Worm (Caenorhabditis elegans) whole organism, late embryonic: Measurements from ENCODE around the gene txt-6.
"Not testable (repeated sequence)": the region's sequence is repeated elsewhere in the genome, so short reads cannot be mapped to it uniquely, and the experiment has no call there.

Source experiments
- C08G9.2 ChIP-seq: sonication (generic microtip); optimal IDR thresholded peaks from 2 replicates; lab custom pipeline; 2016; ENCODE audit warnings: mild to moderate bottlenecking, missing genetic modification characterization, moderate library complexity, missing compliant biosample characterization
- F13H6.1 ChIP-seq: sonication (generic microtip); optimal IDR thresholded peaks from 2 replicates; lab custom pipeline; 2016; ENCODE audit warnings: missing genetic modification characterization, missing compliant biosample characterization
- K02D7.2 ChIP-seq: sonication (generic microtip); optimal IDR thresholded peaks from 2 replicates; lab custom pipeline; 2017; ENCODE audit warnings: mild to moderate bottlenecking, missing genetic modification characterization, missing compliant biosample characterization
- K09A11.1 ChIP-seq: sonication (generic microtip); optimal IDR thresholded peaks from 2 replicates; lab custom pipeline; 2017; ENCODE audit warnings: antibody characterized with exemption, mild to moderate bottlenecking, missing genetic modification characterization, missing compliant biosample characterization; ENCODE audit not compliant: insufficient read depth
- T23F11.4 ChIP-seq: fragments of 200-800 bp; sonication (Bioruptor generic); optimal IDR thresholded peaks from 2 replicates; lab custom pipeline; 2018; ENCODE audit warnings: mild to moderate bottlenecking, missing genetic modification characterization, missing compliant biosample characterization
- Y22D7AL.16 ChIP-seq: sonication (generic microtip); optimal IDR thresholded peaks from 2 replicates; lab custom pipeline; 2016; ENCODE audit warnings: missing genetic modification characterization, missing compliant biosample characterization
- ceh-18 ChIP-seq: sonication (generic microtip); optimal IDR thresholded peaks from 2 replicates; lab custom pipeline; 2016; ENCODE audit warnings: missing genetic modification characterization, missing compliant biosample characterization
- ceh-22 ChIP-seq: sonication (generic microtip); optimal IDR thresholded peaks from 2 replicates; lab custom pipeline; 2017; ENCODE audit warnings: missing biosample characterization, missing genetic modification characterization
- ceh-24 ChIP-seq: sonication (generic microtip); optimal IDR thresholded peaks from 2 replicates; lab custom pipeline; 2016; ENCODE audit warnings: mild to moderate bottlenecking, missing genetic modification characterization, missing compliant biosample characterization
- ceh-48 ChIP-seq: sonication (generic microtip); optimal IDR thresholded peaks from 2 replicates; lab custom pipeline; 2016; ENCODE audit warnings: missing genetic modification characterization, inconsistent platforms, missing compliant biosample characterization
- ceh-6 ChIP-seq: fragments of 200-800 bp; sonication (Bioruptor generic); optimal IDR thresholded peaks from 2 replicates; lab custom pipeline; 2018; ENCODE audit warnings: mild to moderate bottlenecking, missing genetic modification characterization, missing compliant biosample characterization
- che-1 ChIP-seq: sonication (generic microtip); optimal IDR thresholded peaks from 2 replicates; lab custom pipeline; 2016; ENCODE audit warnings: mild to moderate bottlenecking, missing genetic modification characterization, missing compliant biosample characterization
- elt-2 ChIP-seq: sonication (generic microtip); optimal IDR thresholded peaks from 2 replicates; lab custom pipeline; 2016; ENCODE audit warnings: missing genetic modification reagents, missing genetic modification characterization, missing compliant biosample characterization
- elt-4 ChIP-seq: sonication (generic microtip); optimal IDR thresholded peaks from 2 replicates; lab custom pipeline; 2016; ENCODE audit warnings: missing genetic modification characterization, missing compliant biosample characterization
- ets-4 ChIP-seq: sonication (generic microtip); optimal IDR thresholded peaks from 2 replicates; lab custom pipeline; 2016; ENCODE audit warnings: missing genetic modification characterization, missing compliant biosample characterization
- eyg-1 ChIP-seq: sonication (generic microtip); optimal IDR thresholded peaks from 2 replicates; lab custom pipeline; 2016; ENCODE audit warnings: missing genotype, missing genetic modification characterization, missing compliant biosample characterization
- fkh-10 ChIP-seq: fragments of 150-350 bp; optimal IDR thresholded peaks from 2 replicates; lab custom pipeline; 2014; ENCODE audit warnings: missing biosample characterization, missing genetic modification reagents, missing genetic modification characterization
- gmeb-2 ChIP-seq: sonication (generic microtip); optimal IDR thresholded peaks from 2 replicates; lab custom pipeline; 2016; ENCODE audit warnings: missing genetic modification characterization, inconsistent platforms, missing compliant biosample characterization
- hlh-15 ChIP-seq: sonication (generic microtip); optimal IDR thresholded peaks from 2 replicates; lab custom pipeline; 2016; ENCODE audit warnings: missing genetic modification characterization, missing compliant biosample characterization
- hlh-30 ChIP-seq: sonication (generic microtip); optimal IDR thresholded peaks from 2 replicates; lab custom pipeline; 2017; ENCODE audit warnings: antibody characterized with exemption, missing genetic modification characterization, missing compliant biosample characterization; ENCODE audit not compliant: insufficient read depth
- hlh-8 ChIP-seq: sonication (generic microtip); optimal IDR thresholded peaks from 2 replicates; lab custom pipeline; 2016; ENCODE audit warnings: missing genotype, missing genetic modification characterization, missing compliant biosample characterization
- lim-6 ChIP-seq: sonication (generic microtip); optimal IDR thresholded peaks from 2 replicates; lab custom pipeline; 2016; ENCODE audit warnings: missing genetic modification characterization, missing compliant biosample characterization
- lin-11 ChIP-seq: fragments of 200-800 bp; sonication (Bioruptor generic); optimal IDR thresholded peaks from 2 replicates; lab custom pipeline; 2018; ENCODE audit warnings: mild to moderate bottlenecking, missing genetic modification characterization, missing compliant biosample characterization
- madf-2 ChIP-seq: sonication (generic microtip); optimal IDR thresholded peaks from 2 replicates; lab custom pipeline; 2017; ENCODE audit warnings: missing genetic modification characterization, missing compliant biosample characterization
- nfya-1 ChIP-seq: sonication (generic microtip); optimal IDR thresholded peaks from 2 replicates; lab custom pipeline; 2017; ENCODE audit warnings: missing genetic modification characterization, mild to moderate bottlenecking, missing compliant biosample characterization, antibody characterized with exemption, moderate library complexity
- npax-4 ChIP-seq: sonication (generic microtip); optimal IDR thresholded peaks from 2 replicates; lab custom pipeline; 2016; ENCODE audit warnings: missing genetic modification characterization, missing compliant biosample characterization
- pax-1 ChIP-seq: fragments of 150-350 bp; optimal IDR thresholded peaks from 2 replicates; lab custom pipeline; 2014; ENCODE audit warnings: missing biosample characterization, missing genetic modification characterization
- pqm-1 ChIP-seq: sonication (generic microtip); optimal IDR thresholded peaks from 2 replicates; lab custom pipeline; 2016; ENCODE audit warnings: missing genetic modification characterization, missing compliant biosample characterization
- pros-1 ChIP-seq: fragments of 150-350 bp; optimal IDR thresholded peaks from 2 replicates; lab custom pipeline; 2014; ENCODE audit warnings: missing biosample characterization, missing genetic modification reagents, missing genetic modification characterization
- ref-2 ChIP-seq: sonication (generic microtip); optimal IDR thresholded peaks from 2 replicates; lab custom pipeline; 2016; ENCODE audit warnings: missing genetic modification characterization, missing compliant biosample characterization
- rnt-1 ChIP-seq: sonication (generic microtip); optimal IDR thresholded peaks from 2 replicates; lab custom pipeline; 2016; ENCODE audit warnings: missing genetic modification characterization, missing compliant biosample characterization
- sdc-2 ChIP-seq: sonication (generic microtip); optimal IDR thresholded peaks from 2 replicates; lab custom pipeline; 2016; ENCODE audit warnings: missing genotype, missing genetic modification characterization, missing compliant biosample characterization
- sox-2 ChIP-seq: fragments of 200-800 bp; sonication (Bioruptor generic); IDR thresholded peaks from 2 replicates; pipeline ENCODE4 v1.3.6; 2022; ENCODE audit warnings: missing genetic modification reagents, missing genetic modification characterization, missing compliant biosample characterization
- sox-4 ChIP-seq: sonication (generic microtip); optimal IDR thresholded peaks from 2 replicates; lab custom pipeline; 2017; ENCODE audit warnings: mild to moderate bottlenecking, missing genetic modification characterization, inconsistent platforms, missing compliant biosample characterization
- syd-9 ChIP-seq: sonication (generic microtip); optimal IDR thresholded peaks from 2 replicates; lab custom pipeline; 2016; ENCODE audit warnings: mild to moderate bottlenecking, missing genetic modification characterization, moderate library complexity, missing compliant biosample characterization
- tbx-7 ChIP-seq: sonication (generic microtip); optimal IDR thresholded peaks from 2 replicates; lab custom pipeline; 2016; ENCODE audit warnings: missing genotype, missing genetic modification characterization, missing compliant biosample characterization
- unc-42 ChIP-seq: sonication (generic microtip); optimal IDR thresholded peaks from 2 replicates; lab custom pipeline; 2016; ENCODE audit warnings: missing genotype, missing genetic modification characterization, missing compliant biosample characterization
- unc-86 ChIP-seq: sonication (generic microtip); optimal IDR thresholded peaks from 2 replicates; lab custom pipeline; 2016; ENCODE audit warnings: missing genetic modification characterization, missing compliant biosample characterization
- ztf-16 ChIP-seq: sonication (generic microtip); optimal IDR thresholded peaks from 2 replicates; lab custom pipeline; 2017; ENCODE audit warnings: missing genetic modification characterization, missing compliant biosample characterization

txt-6 gene

DNA sequence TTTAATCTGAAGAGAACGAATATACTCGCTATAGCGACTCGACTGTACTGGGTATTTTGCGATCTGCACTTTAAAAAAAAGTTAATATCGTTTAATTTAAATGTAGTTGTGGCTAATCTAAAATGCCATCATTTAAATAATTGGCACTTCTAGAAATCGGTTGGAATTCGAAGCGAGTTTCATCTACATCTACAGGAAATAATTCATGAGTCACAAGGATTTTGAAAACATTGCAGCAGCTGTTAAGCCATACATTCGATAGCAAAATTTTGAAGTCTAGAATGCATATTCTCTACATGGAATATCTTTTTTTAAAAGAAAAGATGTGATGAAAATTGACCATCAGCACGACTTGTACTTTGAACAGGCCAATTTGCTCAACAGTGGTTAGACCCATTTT is 26.1 kb downstream of the txt-6 start:
- TF ChIP-seq elt-2 (tag; lab: Kevin White, UChicago) (no peak), unc-42 (tag; lab: Kevin White, UChicago) (no peak), ceh-22 (tag; lab: Kevin White, UChicago) (no peak), ceh-24 (tag; lab: Kevin White, UChicago) (no peak)

DNA sequence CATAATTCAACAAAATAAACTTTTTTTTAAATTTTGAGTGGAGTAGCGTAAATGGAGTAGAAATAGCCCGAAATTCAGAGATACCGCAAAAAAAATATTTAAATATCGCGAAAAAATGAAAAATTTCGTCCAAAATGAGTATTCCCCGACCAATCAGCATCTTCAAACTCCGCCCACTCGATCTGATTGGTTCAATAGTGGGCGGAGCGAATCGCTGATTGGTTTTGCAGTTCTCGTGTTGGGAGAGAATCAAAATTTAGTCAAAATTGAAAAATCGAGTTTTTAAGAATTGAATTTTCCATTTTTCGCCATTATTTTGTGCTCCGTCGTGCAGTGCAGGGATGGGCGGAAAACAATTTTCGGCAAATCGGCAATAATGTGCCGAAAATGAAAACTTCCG is 31.3 kb downstream of the txt-6 start:
- TF ChIP-seq hlh-8 (tag; lab: Kevin White, UChicago) (no peak), nfya-1 (peak; percentile 92)

ce11 chrV:4573824-4574223 is 32.9 kb downstream of the txt-6 start, which contains the start of gene hpo-39:
Gene hpo-39 (minus strand): TSS chrV:4573924.
- TF ChIP-seq ets-4; sox-4; eyg-1 (tag; lab: Kevin White, UChicago): not testable (repeated sequence)

DNA sequence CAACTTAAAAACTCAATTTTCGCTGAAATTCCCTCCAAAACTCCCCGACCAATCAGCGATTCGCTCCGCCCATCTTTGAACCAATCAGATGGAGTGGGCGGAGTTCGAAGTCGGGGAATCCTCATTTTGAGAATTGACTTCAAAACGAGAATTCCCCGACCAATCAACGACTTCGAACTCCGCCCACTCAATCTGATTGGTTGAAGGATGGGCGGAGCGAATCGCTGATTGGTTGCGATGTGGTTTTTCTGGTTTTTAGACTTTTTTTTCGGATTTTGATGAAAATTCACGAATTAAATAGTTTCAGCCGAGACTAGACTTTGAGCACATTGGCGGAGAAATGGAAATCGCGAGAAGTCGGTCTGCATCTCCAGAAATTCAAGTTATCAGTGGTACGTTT is 34.7 kb downstream of the txt-6 start:
- no peak for TF ChIP-seq elt-4 (tag; lab: Kevin White, UChicago)
- no peak for TF ChIP-seq npax-4 (tag; lab: Kevin White, UChicago)
- no peak for TF ChIP-seq unc-86 (tag; lab: Kevin White, UChicago)
- peak; percentile 98 for TF ChIP-seq nfya-1

DNA sequence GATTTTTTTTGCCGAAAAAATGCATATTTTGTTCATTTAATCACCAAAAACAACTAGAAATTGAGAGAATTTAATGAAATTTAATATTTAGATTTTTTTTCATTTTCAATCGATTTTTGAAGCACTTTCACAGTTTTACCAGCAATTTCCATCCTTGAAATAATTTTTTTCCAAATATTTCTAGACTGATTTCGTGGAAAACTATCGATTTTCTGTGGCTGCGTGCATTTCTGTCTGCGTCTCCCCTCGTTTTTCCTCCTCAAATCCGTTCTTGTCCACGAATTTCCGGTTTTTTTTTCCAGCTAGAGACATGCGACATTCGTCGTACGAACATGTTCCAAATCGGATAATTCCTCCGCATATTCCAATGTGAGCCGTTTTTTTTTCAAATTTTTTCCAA is 35.9 kb downstream of the txt-6 start, which contains the start of gene Y61A9LA.3:
Y61A9LA.3 (plus strand) TSS at position 301 of the 400 bp plus-strand sequence.
- TF ChIP-seq elt-2 (tag; lab: Kevin White, UChicago) (no peak), ceh-18 (tag; lab: Kevin White, UChicago) (no peak), gmeb-2 (no peak), K02D7.2 (tag; lab: Kevin White, UChicago) (no peak), C08G9.2 (tag; lab: Kevin White, UChicago) (no peak), che-1 (tag; lab: Kevin White, UChicago) (no peak), pros-1 (no peak), syd-9 (tag; lab: Kevin White, UChicago) (no peak), sox-2 (GFP tag; lab: Robert Waterston, UW) (no peak), ztf-16 (tag; lab: Kevin White, UChicago) (no peak)
- TF ChIP-seq, all 69 proteins: peak for 0

DNA sequence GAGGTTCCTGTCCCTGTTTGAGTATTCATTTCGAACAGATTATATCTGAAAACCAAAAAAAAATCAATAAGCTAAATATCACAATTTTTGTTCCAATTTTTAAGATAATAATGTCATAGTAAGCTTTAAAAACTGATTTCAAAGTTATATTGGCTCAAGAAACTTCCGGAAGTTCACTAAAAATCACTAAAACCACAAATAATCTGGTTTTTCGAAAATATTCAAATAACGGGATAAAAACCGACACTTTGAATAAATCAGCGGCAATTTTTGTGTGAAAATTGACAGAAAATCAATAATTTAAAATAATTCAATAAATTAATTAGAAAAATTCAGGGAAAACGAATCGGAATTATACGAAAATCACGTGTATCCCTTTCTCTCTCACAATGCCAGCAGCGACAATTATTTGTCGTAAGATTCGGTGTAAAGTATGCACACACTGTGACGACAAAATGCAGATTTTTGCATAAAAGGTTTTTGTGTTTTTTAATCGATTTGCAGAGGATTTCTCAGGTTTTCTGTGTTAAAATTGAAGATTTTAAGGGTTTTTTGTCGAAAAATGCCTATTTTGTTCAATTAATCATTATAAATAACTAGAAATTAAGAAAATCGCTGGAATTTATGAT is 36.6 kb downstream of the txt-6 start, which contains the start of gene sut-2:
sut-2 (minus strand) TSS at position 51 of the 629 bp plus-strand sequence.
- TF ChIP-seq lin-11 (tag; lab: Kevin White, UChicago) (no peak), sdc-2 (no peak), T23F11.4 (GFP tag; lab: Kevin White, UChicago) (no peak), unc-42 (tag; lab: Kevin White, UChicago) (peak; percentile 26), npax-4 (tag; lab: Kevin White, UChicago) (no peak), K02D7.2 (tag; lab: Kevin White, UChicago) (no peak), unc-86 (tag; lab: Kevin White, UChicago) (no peak), pqm-1 (tag; lab: Kevin White, UChicago) (no peak), madf-2 (tag; lab: Kevin White, UChicago) (no peak), ref-2 (tag; lab: Kevin White, UChicago) (no peak), lim-6 (tag; lab: Kevin White, UChicago) (no peak), rnt-1 (no peak), che-1 (tag; lab: Kevin White, UChicago) (no peak), ceh-6 (GFP tag; lab: Kevin White, UChicago) (no peak), pax-1 (tag; lab: Kevin White, UChicago) (no peak), nfya-1 (peak; percentile 21), F13H6.1 (tag; lab: Kevin White, UChicago) (no peak), Y22D7AL.16 (tag; lab: Kevin White, UChicago) (no peak), K09A11.1 (no peak), ceh-48 (tag; lab: Kevin White, UChicago) (peak; percentile 37), hlh-30 (tag; lab: Kevin White, UChicago) (peak; percentile 31), eyg-1 (tag; lab: Kevin White, UChicago) (no peak), fkh-10 (GFP tag; lab: Kevin White, UChicago) (no peak), pros-1 (no peak), tbx-7 (tag; lab: Kevin White, UChicago) (no peak), ets-4 (no peak), elt-2 (tag; lab: Kevin White, UChicago) (no peak), hlh-15 (tag; lab: Kevin White, UChicago) (no peak)
